ENCODE assay signal across 1 fruit fly cellular context in the genomic region with DNA sequence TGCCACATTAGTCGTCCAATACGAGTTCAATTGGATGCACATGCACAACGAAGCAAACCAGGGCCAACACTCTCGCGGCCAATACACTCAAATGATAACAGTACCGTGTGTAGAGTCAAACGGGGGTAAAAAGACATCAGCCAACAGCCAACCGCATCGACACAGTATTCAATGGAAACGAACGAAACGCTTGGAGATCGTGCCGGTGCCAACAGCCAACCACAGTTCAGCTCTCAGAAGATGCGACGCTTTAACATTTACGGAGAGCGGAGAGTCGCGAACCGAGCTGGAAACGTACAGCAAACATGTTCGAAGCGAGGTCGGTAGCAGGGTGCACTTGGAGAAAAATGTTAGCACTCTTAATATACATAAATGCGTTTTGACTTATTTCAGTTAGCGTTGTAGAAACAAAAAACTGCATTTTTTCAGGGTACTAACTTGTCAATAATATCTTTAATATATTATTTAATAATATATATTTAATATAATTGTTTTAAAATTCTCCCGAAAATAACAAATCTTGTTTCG.
A peak's percentile ranks its signal among the peaks of the same experiment; 100 is the strongest.
TF ChIP-seq lines count a peak whose summit lies in the region.

No protein-coding gene starts in this region.

TF ChIP-seq in whole organism, embryonic, 481 proteins besides CTCF, POLR2A, EP300 and RAD21 (continued from another document and continues in another):
- TF ChIP-seq CG9727 (GFP tag; optimal IDR thresholded peaks at IDR 0.05; lab: Kevin White, UChicago) (peak; percentile 85), aop (GFP tag; IDR thresholded peaks at IDR 0.05; lab: Robert Waterston, UW) (no peak), CG5245 (GFP tag; optimal IDR thresholded peaks at IDR 0.05; lab: Kevin White, UChicago) (peak; percentile 15), CG10366 (GFP tag; IDR thresholded peaks at IDR 0.05; lab: Robert Waterston, UW) (peak; percentile 73), CG17328 (GFP tag; IDR thresholded peaks at IDR 0.05; lab: Robert Waterston, UW) (peak; percentile 72; the same call in 1 of the 2 replicates), dysf (GFP tag; IDR thresholded peaks at IDR 0.05; lab: Robert Waterston, UW) (peak; percentile 69; the same call in 2 of the 3 replicates), ase (GFP tag; IDR thresholded peaks at IDR 0.05; lab: Robert Waterston, UW) (0 out of 3 replicates have a peak, but pooled peaks have one; percentile 38), Atf3 (GFP tag; optimal IDR thresholded peaks at IDR 0.05; lab: Kevin White, UChicago) (peak; percentile 23), fd102C (GFP tag; optimal IDR thresholded peaks at IDR 0.05; lab: Kevin White, UChicago) (no peak), odd (GFP tag; optimal IDR thresholded peaks at IDR 0.05; lab: Kevin White, UChicago) (peak; percentile 51), CG13894 (tag; optimal IDR thresholded peaks at IDR 0.05; lab: Kevin White, UChicago) (no peak), crp (GFP tag; optimal IDR thresholded peaks at IDR 0.05; lab: Kevin White, UChicago) (no peak), CG7745 (tag; optimal IDR thresholded peaks at IDR 0.05; lab: Kevin White, UChicago) (no peak), wek (GFP tag; optimal IDR thresholded peaks at IDR 0.05; lab: Kevin White, UChicago) (no peak), Abd-B (GFP tag; optimal IDR thresholded peaks at IDR 0.05; lab: Kevin White, UChicago) (peak; percentile 22), Hmr (GFP tag; optimal IDR thresholded peaks at IDR 0.05; lab: Kevin White, UChicago) (no peak), CG10654 (GFP tag; optimal IDR thresholded peaks at IDR 0.05; lab: Kevin White, UChicago) (peak; percentile 54), CG11560 (tag; IDR thresholded peaks at IDR 0.05; lab: Robert Waterston, UW) (no peak), CG32772 (GFP tag; IDR thresholded peaks at IDR 0.05; lab: Robert Waterston, UW) (peak; percentile 44), GATAe (GFP tag; conservative IDR thresholded peaks at IDR 0.05; lab: Robert Waterston, UW) (no peak), CG14441 (GFP tag; IDR thresholded peaks at IDR 0.05; lab: Robert Waterston, UW) (peak; percentile 69), HLHmδ (GFP tag; optimal IDR thresholded peaks at IDR 0.05; lab: Kevin White, UChicago) (no peak), CG31441 (GFP tag; IDR thresholded peaks at IDR 0.05; lab: Robert Waterston, UW) (peak; percentile 82), eyg (GFP tag; optimal IDR thresholded peaks at IDR 0.05; lab: Kevin White, UChicago) (no peak), CG17802 (tag; optimal IDR thresholded peaks at IDR 0.05; lab: Kevin White, UChicago) (no peak), Six4 (GFP tag; optimal IDR thresholded peaks at IDR 0.05; lab: Kevin White, UChicago) (peak; percentile 66), CG2875 (GFP tag; optimal IDR thresholded peaks at IDR 0.05; lab: Kevin White, UChicago) (peak; percentile 43), B-H2 (GFP tag; optimal IDR thresholded peaks at IDR 0.05; lab: Kevin White, UChicago) (no peak), eve (GFP tag; optimal IDR thresholded peaks at IDR 0.05; lab: Kevin White, UChicago) (no peak), HmgZ (tag; optimal IDR thresholded peaks at IDR 0.05; lab: Kevin White, UChicago) (no peak), sisA (GFP tag; IDR thresholded peaks at IDR 0.05; lab: Robert Waterston, UW) (peak; percentile 69), cas (GFP tag; IDR thresholded peaks at IDR 0.05; lab: Robert Waterston, UW) (0 out of 2 replicates have a peak, but pooled peaks have one; percentile 10), CG6272 (GFP tag; IDR thresholded peaks at IDR 0.05; lab: Robert Waterston, UW) (no peak), bowl (GFP tag; IDR thresholded peaks at IDR 0.05; lab: Robert Waterston, UW) (no peak), psq (GFP tag; optimal IDR thresholded peaks at IDR 0.05; lab: Kevin White, UChicago) (peak; percentile 44), Nf-YB (GFP tag; optimal IDR thresholded peaks at IDR 0.05; lab: Kevin White, UChicago) (peak; percentile 99), Fer1 (GFP tag; optimal IDR thresholded peaks at IDR 0.05; lab: Kevin White, UChicago) (no peak), CG32767 (GFP tag; IDR thresholded peaks at IDR 0.05; lab: Robert Waterston, UW) (peak; percentile 75), CG8765 (GFP tag; IDR thresholded peaks at IDR 0.05; lab: Robert Waterston, UW) (no peak), ken (GFP tag; IDR thresholded peaks at IDR 0.05; lab: Robert Waterston, UW) (peak; percentile 52; the same call in 1 of the 3 replicates), zfh1 (GFP tag; IDR thresholded peaks at IDR 0.05; lab: Robert Waterston, UW) (peak; percentile 78), CG30020 (tag; optimal IDR thresholded peaks at IDR 0.05; lab: Kevin White, UChicago) (no peak), Stat92E (GFP tag; optimal IDR thresholded peaks at IDR 0.05; lab: Kevin White, UChicago) (peak in 1 of 3 experiments; percentile 53), CG31388 (GFP tag; optimal IDR thresholded peaks at IDR 0.05; lab: Kevin White, UChicago) (no peak), Ravus (GFP tag; IDR thresholded peaks at IDR 0.05; lab: Robert Waterston, UW) (peak; percentile 6; the same call in 1 of the 2 replicates), NK7.1 (GFP tag; optimal IDR thresholded peaks at IDR 0.05; lab: Kevin White, UChicago) (no peak), Sox102F (GFP tag; optimal IDR thresholded peaks at IDR 0.05; lab: Kevin White, UChicago) (peak; percentile 77), CG18262 (tag; optimal IDR thresholded peaks at IDR 0.05; lab: Kevin White, UChicago) (peak; percentile 84), sqz (GFP tag; optimal IDR thresholded peaks at IDR 0.05; lab: Kevin White, UChicago) (no peak), Hr78 (GFP tag; optimal IDR thresholded peaks at IDR 0.05; lab: Kevin White, UChicago) (peak in 1 of 2 experiments; percentile 49), trh (GFP tag; optimal IDR thresholded peaks at IDR 0.05; lab: Kevin White, UChicago) (peak; percentile 12), CG12219 (GFP tag; optimal IDR thresholded peaks at IDR 0.05; lab: Kevin White, UChicago) (peak; percentile 5), CG11696 (GFP tag; IDR thresholded peaks at IDR 0.05; lab: Robert Waterston, UW) (peak; percentile 54; the same call in 1 of the 2 replicates), mam (GFP tag; optimal IDR thresholded peaks at IDR 0.05; lab: Kevin White, UChicago) (no peak), CG34376 (GFP tag; optimal IDR thresholded peaks at IDR 0.05; lab: Kevin White, UChicago) (no peak), fd96Cb (tag; optimal IDR thresholded peaks at IDR 0.05; lab: Kevin White, UChicago) (peak; percentile 67), pros (GFP tag; optimal IDR thresholded peaks at IDR 0.05; lab: Kevin White, UChicago) (no peak), fd3F (GFP tag; optimal IDR thresholded peaks at IDR 0.05; lab: Kevin White, UChicago) (no peak), cg (GFP tag; optimal IDR thresholded peaks at IDR 0.05; lab: Kevin White, UChicago) (peak; percentile 72), lov (optimal IDR thresholded peaks at IDR 0.05; lab: Kevin White, UChicago) (no peak), lov (GFP tag; IDR thresholded peaks at IDR 0.05; lab: Robert Waterston, UW) (0 out of 3 replicates have a peak, but pooled peaks have one; percentile 62), CG33557 (GFP tag; optimal IDR thresholded peaks at IDR 0.05; lab: Kevin White, UChicago) (peak; percentile 57), grn (GFP tag; optimal IDR thresholded peaks at IDR 0.05; lab: Kevin White, UChicago) (no peak), CG9215 (GFP tag; IDR thresholded peaks at IDR 0.05; lab: Robert Waterston, UW) (0 out of 2 replicates have a peak, but pooled peaks have one; percentile 17), CG15696 (tag; optimal IDR thresholded peaks at IDR 0.05; lab: Kevin White, UChicago) (peak; percentile 68), lab (GFP tag; optimal IDR thresholded peaks at IDR 0.05; lab: Kevin White, UChicago) (no peak), lilli (GFP tag; optimal IDR thresholded peaks at IDR 0.05; lab: Kevin White, UChicago) (no peak), Dip3 (GFP tag; optimal IDR thresholded peaks at IDR 0.05; lab: Kevin White, UChicago) (no peak), CG10959 (GFP tag; IDR thresholded peaks at IDR 0.05; lab: Robert Waterston, UW) (peak; percentile 63), Scr (GFP tag; IDR thresholded peaks at IDR 0.05; lab: Robert Waterston, UW; ENCODE audit: partially characterized antibody) (no peak), CG7357 (GFP tag; IDR thresholded peaks at IDR 0.05; lab: Robert Waterston, UW) (peak; percentile 24; the same call in 1 of the 3 replicates), Ada2b (GFP tag; IDR thresholded peaks at IDR 0.05; lab: Robert Waterston, UW) (peak; percentile 61; the same call in 1 of the 2 replicates), tap (tag; optimal IDR thresholded peaks at IDR 0.05; lab: Kevin White, UChicago) (peak; percentile 48), Mes4 (GFP tag; optimal IDR thresholded peaks at IDR 0.05; lab: Kevin White, UChicago) (no peak), CG13287 (GFP tag; IDR thresholded peaks at IDR 0.05; lab: Robert Waterston, UW; ENCODE audit: partially characterized antibody) (no peak), D19B (GFP tag; optimal IDR thresholded peaks at IDR 0.05; lab: Kevin White, UChicago) (no peak), Neu2 (GFP tag; optimal IDR thresholded peaks at IDR 0.05; lab: Kevin White, UChicago; ENCODE audit: borderline replicate concordance) (no peak), E2f1 (GFP tag; IDR thresholded peaks at IDR 0.05; lab: Robert Waterston, UW) (peak; percentile 52; the same call in 1 of the 2 replicates), CG6813 (GFP tag; optimal IDR thresholded peaks at IDR 0.05; lab: Kevin White, UChicago) (peak; percentile 2), br (optimal IDR thresholded peaks at IDR 0.05; lab: Kevin White, UChicago) (no peak), CG12659 (GFP tag; optimal IDR thresholded peaks at IDR 0.05; lab: Kevin White, UChicago) (peak; percentile 58), Sin3A (optimal IDR thresholded peaks at IDR 0.05; lab: Kevin White, UChicago) (no peak), zen2 (GFP tag; IDR thresholded peaks at IDR 0.05; lab: Robert Waterston, UW; ENCODE audit: partially characterized antibody) (no peak), jumu (GFP tag; optimal IDR thresholded peaks at IDR 0.05; lab: Kevin White, UChicago) (no peak), pfk (GFP tag; optimal IDR thresholded peaks at IDR 0.05; lab: Kevin White, UChicago) (no peak), Asciz (GFP tag; optimal IDR thresholded peaks at IDR 0.05; lab: Kevin White, UChicago) (peak; percentile 64), CG10147 (GFP tag; optimal IDR thresholded peaks at IDR 0.05; lab: Kevin White, UChicago) (no peak), Tbp (GFP tag; optimal IDR thresholded peaks at IDR 0.05; lab: Kevin White, UChicago) (no peak), CG10274 (GFP tag; optimal IDR thresholded peaks at IDR 0.05; lab: Kevin White, UChicago) (no peak), CG9797 (GFP tag; optimal IDR thresholded peaks at IDR 0.05; lab: Kevin White, UChicago) (no peak), PHDP (tag; optimal IDR thresholded peaks at IDR 0.05; lab: Kevin White, UChicago) (no peak), CG31224 (GFP tag; IDR thresholded peaks at IDR 0.05; lab: Robert Waterston, UW) (peak; percentile 20; the same call in 1 of the 2 replicates), Rx (GFP tag; IDR thresholded peaks at IDR 0.05; lab: Robert Waterston, UW) (no peak), CG8089 (GFP tag; optimal IDR thresholded peaks at IDR 0.05; lab: Kevin White, UChicago) (no peak), CG4730 (GFP tag; IDR thresholded peaks at IDR 0.05; lab: Robert Waterston, UW) (0 out of 2 replicates have a peak, but pooled peaks have one; percentile 16), CG14050 (GFP tag; IDR thresholded peaks at IDR 0.05; lab: Robert Waterston, UW) (peak; percentile 61), exex (tag; optimal IDR thresholded peaks at IDR 0.05; lab: Kevin White, UChicago) (no peak), CG2120 (GFP tag; optimal IDR thresholded peaks at IDR 0.05; lab: Kevin White, UChicago) (no peak), CG2678 (tag; optimal IDR thresholded peaks at IDR 0.05; lab: Kevin White, UChicago) (no peak), BtbVII (GFP tag; optimal IDR thresholded peaks at IDR 0.05; lab: Kevin White, UChicago) (no peak), CG9932 (GFP tag; IDR thresholded peaks at IDR 0.05; lab: Robert Waterston, UW) (peak; percentile 60), H15 (GFP tag; IDR thresholded peaks at IDR 0.05; lab: Robert Waterston, UW) (peak; percentile 56; the same call in 2 of the 3 replicates), Bdp1 (GFP tag; optimal IDR thresholded peaks at IDR 0.05; lab: Kevin White, UChicago) (no peak), CG11398 (GFP tag; optimal IDR thresholded peaks at IDR 0.05; lab: Kevin White, UChicago) (no peak), CG3407 (GFP tag; optimal IDR thresholded peaks at IDR 0.05; lab: Kevin White, UChicago) (peak; percentile 25), CG17361 (GFP tag; IDR thresholded peaks at IDR 0.05; lab: Robert Waterston, UW) (peak; percentile 82), Bgb (GFP tag; IDR thresholded peaks at IDR 0.05; lab: Robert Waterston, UW; ENCODE audit: partially characterized antibody) (no peak), Ptx1 (GFP tag; IDR thresholded peaks at IDR 0.05; lab: Robert Waterston, UW) (no peak; the same call in 1 of the 2 replicates), Poxn (GFP tag; IDR thresholded peaks at IDR 0.05; lab: Robert Waterston, UW) (no peak), Hr39 (optimal IDR thresholded peaks at IDR 0.05; lab: Kevin White, UChicago) (no peak), Atf-2 (GFP tag; optimal IDR thresholded peaks at IDR 0.05; lab: Kevin White, UChicago) (no peak), ara (GFP tag; IDR thresholded peaks at IDR 0.05; lab: Robert Waterston, UW) (peak; percentile 80), CG1832 (GFP tag; optimal IDR thresholded peaks at IDR 0.05; lab: Kevin White, UChicago) (no peak), vfl (GFP tag; optimal IDR thresholded peaks at IDR 0.05; lab: Kevin White, UChicago) (no peak), CG11456 (GFP tag; IDR thresholded peaks at IDR 0.05; lab: Robert Waterston, UW) (no peak), CG3726 (GFP tag; IDR thresholded peaks at IDR 0.05; lab: Robert Waterston, UW) (0 out of 3 replicates have a peak, but pooled peaks have one; percentile 17), sim (GFP tag; IDR thresholded peaks at IDR 0.05; lab: Robert Waterston, UW) (peak; percentile 59; the same call in 1 of the 2 replicates), Doc3 (GFP tag; IDR thresholded peaks at IDR 0.05; lab: Robert Waterston, UW; ENCODE audit: partially characterized antibody) (no peak), CG10267 (tag; optimal IDR thresholded peaks at IDR 0.05; lab: Kevin White, UChicago) (peak; percentile 73), chn (GFP tag; optimal IDR thresholded peaks at IDR 0.05; lab: Kevin White, UChicago) (peak; percentile 19), sob (GFP tag; IDR thresholded peaks at IDR 0.05; lab: Robert Waterston, UW) (no peak; the same call in 1 of the 2 replicates), CG3847 (GFP tag; IDR thresholded peaks at IDR 0.05; lab: Robert Waterston, UW) (no peak), Dad (GFP tag; optimal IDR thresholded peaks at IDR 0.05; lab: Kevin White, UChicago) (no peak), CG15073 (GFP tag; optimal IDR thresholded peaks at IDR 0.05; lab: Kevin White, UChicago) (no peak), Lpt (GFP tag; optimal IDR thresholded peaks at IDR 0.05; lab: Kevin White, UChicago) (no peak)
